Worm (Caenorhabditis elegans) whole organism, L3 larva: Measurements from ENCODE around the gene F26A1.8.
"Not testable (repeated sequence)": the region's sequence is repeated elsewhere in the genome, so short reads cannot be mapped to it uniquely, and the experiment has no call there.

Source experiments
- ZK546.5 ChIP-seq: sonication (generic microtip); optimal IDR thresholded peaks from 2 replicates; lab custom pipeline; 2017; ENCODE audit warnings: missing biosample characterization, missing genetic modification characterization
- aly-2 ChIP-seq: fragments of 150-350 bp; optimal IDR thresholded peaks from 2 replicates; lab custom pipeline; 2014; ENCODE audit warnings: missing biosample characterization, missing genetic modification characterization
- daf-12 ChIP-seq: fragments of 150-350 bp; optimal IDR thresholded peaks from 2 replicates; lab custom pipeline; 2014; ENCODE audit warnings: missing biosample characterization, missing genetic modification reagents, missing genetic modification characterization
- lin-39 ChIP-seq: fragments of 150-350 bp; optimal IDR thresholded peaks from 2 replicates; lab custom pipeline; 2018; ENCODE audit warnings: missing biosample characterization, missing genetic modification reagents, missing genetic modification characterization
- nfya-1 ChIP-seq: sonication (generic microtip); optimal IDR thresholded peaks from 2 replicates; lab custom pipeline; 2017; ENCODE audit warnings: missing genetic modification characterization, mild to moderate bottlenecking, missing compliant biosample characterization, antibody characterized with exemption, moderate library complexity; ENCODE audit not compliant: insufficient read depth
- nhr-25 ChIP-seq: sonication (generic microtip); optimal IDR thresholded peaks from 2 replicates; lab custom pipeline; 2017; ENCODE audit warnings: missing biosample characterization, missing genetic modification characterization
- pha-4 ChIP-seq: fragments of 150-350 bp; optimal IDR thresholded peaks from 2 replicates; lab custom pipeline; 2014; ENCODE audit warnings: missing biosample characterization, missing genetic modification reagents, missing genetic modification characterization
- tbx-2 ChIP-seq: sonication (generic microtip); optimal IDR thresholded peaks from 2 replicates; lab custom pipeline; 2016; ENCODE audit warnings: mild to moderate bottlenecking, missing genetic modification characterization, missing compliant biosample characterization
- unc-62 ChIP-seq: fragments of 150-350 bp; sonication (generic microtip); optimal IDR thresholded peaks from 4 replicates; lab custom pipeline; 2014; ENCODE audit warnings: missing biosample characterization, missing genetic modification reagents, missing genetic modification characterization
- ztf-4 ChIP-seq: fragments of 150-350 bp; optimal IDR thresholded peaks from 2 replicates; lab custom pipeline; 2014; ENCODE audit warnings: missing biosample characterization, missing genetic modification characterization

- not testable (repeated sequence) for TF ChIP-seq aly-2 (tag; lab: Kevin White, UChicago); pha-4 (tag; lab: Kevin White, UChicago); daf-12 (tag; lab: Kevin White, UChicago); nfya-1 (tag; lab: Kevin White, UChicago); unc-62; lin-39 (tag; lab: Kevin White, UChicago); nhr-25 (tag; lab: Kevin White, UChicago); tbx-2 (tag; lab: Kevin White, UChicago); ZK546.5 (tag; lab: Kevin White, UChicago); ztf-4
Measured at ce11 chrIII:4785131-4785530, 36.9 kb downstream of the F26A1.8 start, which contains the start of gene enu-3.2.
